Fruit fly (Drosophila melanogaster): Measurements from ENCODE around the gene tna.
A peak's percentile ranks its signal among the peaks of the same experiment; 100 is the strongest.

The tna gene

DNA sequence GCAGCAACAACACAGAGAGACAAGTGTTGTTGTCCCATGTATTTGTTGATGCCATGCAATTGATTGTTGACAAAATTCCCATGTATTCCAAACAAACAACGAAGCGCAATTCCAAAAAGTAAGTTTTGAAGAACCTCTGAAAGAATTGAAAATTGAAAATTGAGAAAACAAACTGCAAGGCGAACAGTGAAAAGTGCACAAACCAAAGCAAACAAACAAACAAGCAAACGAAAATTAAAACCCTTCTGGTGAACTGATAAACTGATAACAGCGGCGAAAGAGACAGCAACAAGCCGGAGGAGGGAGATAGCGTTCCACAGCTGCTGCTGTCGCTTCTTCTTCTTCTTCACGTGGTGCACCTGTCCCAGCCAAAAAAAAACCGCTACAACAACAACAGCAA lies 23.2 kb downstream of the tna start (continued):
- TF ChIP-seq CG16815 (GFP tag; optimal IDR thresholded peaks at IDR 0.05) (no peak), CG7745 (tag; optimal IDR thresholded peaks at IDR 0.05) (no peak), CG12769 (tag; optimal IDR thresholded peaks at IDR 0.05) (no peak), Trl (optimal IDR thresholded peaks at IDR 0.05) (no peak), Trl (GFP tag; optimal IDR thresholded peaks at IDR 0.05) (no peak), exex (tag; optimal IDR thresholded peaks at IDR 0.05) (no peak), CG9727 (GFP tag; optimal IDR thresholded peaks at IDR 0.05) (peak; percentile 38), CG17328 (GFP tag; IDR thresholded peaks at IDR 0.05) (no peak), Sox100B (GFP tag; optimal IDR thresholded peaks at IDR 0.05) (no peak), CG13894 (tag; optimal IDR thresholded peaks at IDR 0.05) (no peak), CG3065 (GFP tag; optimal IDR thresholded peaks at IDR 0.05) (no peak), fu2 (GFP tag; optimal IDR thresholded peaks at IDR 0.05) (no peak), pzg (GFP tag; optimal IDR thresholded peaks at IDR 0.05) (no peak), Dad (GFP tag; optimal IDR thresholded peaks at IDR 0.05) (peak; percentile 31), prd (optimal IDR thresholded peaks at IDR 0.05) (no peak), prd (GFP tag; IDR thresholded peaks at IDR 0.05) (no peak), CG32767 (GFP tag; IDR thresholded peaks at IDR 0.05) (no peak), BtbVII (GFP tag; optimal IDR thresholded peaks at IDR 0.05) (no peak), zfh2 (GFP tag; optimal IDR thresholded peaks at IDR 0.05) (no peak), chif (GFP tag; optimal IDR thresholded peaks at IDR 0.05) (peak; percentile 18), her (GFP tag; optimal IDR thresholded peaks at IDR 0.05) (no peak), CG2120 (GFP tag; optimal IDR thresholded peaks at IDR 0.05) (no peak), CG2202 (tag; optimal IDR thresholded peaks at IDR 0.05) (peak; percentile 31), CG9932 (GFP tag; IDR thresholded peaks at IDR 0.05) (no peak), otp (GFP tag; IDR thresholded peaks at IDR 0.05) (no peak), hbn (GFP tag; IDR thresholded peaks at IDR 0.05; ENCODE audit: partially characterized antibody) (no peak), ac (GFP tag; optimal IDR thresholded peaks at IDR 0.05) (peak; percentile 76), MBD-R2 (GFP tag; IDR thresholded peaks at IDR 0.05) (no peak), ssp (GFP tag; IDR thresholded peaks at IDR 0.05) (no peak), Xrp1 (GFP tag; IDR thresholded peaks at IDR 0.05) (peak; percentile 45), fd102C (GFP tag; optimal IDR thresholded peaks at IDR 0.05) (no peak), zen2 (GFP tag; IDR thresholded peaks at IDR 0.05; ENCODE audit: partially characterized antibody) (no peak), C15 (GFP tag; IDR thresholded peaks at IDR 0.05) (no peak), pho (GFP tag; optimal IDR thresholded peaks at IDR 0.05) (no peak), CG30431 (GFP tag; optimal IDR thresholded peaks at IDR 0.05) (no peak), CG4328 (GFP tag; optimal IDR thresholded peaks at IDR 0.05) (no peak), Doc2 (GFP tag; IDR thresholded peaks at IDR 0.05) (no peak), chn (GFP tag; optimal IDR thresholded peaks at IDR 0.05) (peak; percentile 11), CG12155 (GFP tag; optimal IDR thresholded peaks at IDR 0.05) (no peak), maf-S (GFP tag; optimal IDR thresholded peaks at IDR 0.05) (peak; percentile 35), Awh (GFP tag; IDR thresholded peaks at IDR 0.05) (no peak), sim (GFP tag; IDR thresholded peaks at IDR 0.05) (no peak), grn (GFP tag; optimal IDR thresholded peaks at IDR 0.05) (peak; percentile 39), dan (GFP tag; IDR thresholded peaks at IDR 0.05) (no peak), D (optimal IDR thresholded peaks at IDR 0.05) (no peak), D (GFP tag; optimal IDR thresholded peaks at IDR 0.05) (no peak), unc-4 (GFP tag; IDR thresholded peaks at IDR 0.05; ENCODE audit: partially characterized antibody) (no peak), Pdp1 (GFP tag; optimal IDR thresholded peaks at IDR 0.05) (peak in 1 of 2 experiments; percentile 13), CG1529 (GFP tag; optimal IDR thresholded peaks at IDR 0.05) (peak; percentile 48), CG7963 (GFP tag; IDR thresholded peaks at IDR 0.05; ENCODE audit: partially characterized antibody) (no peak), CG16863 (GFP tag; optimal IDR thresholded peaks at IDR 0.05) (no peak), ase (GFP tag; IDR thresholded peaks at IDR 0.05) (no peak), Optix (GFP tag; IDR thresholded peaks at IDR 0.05) (no peak), CG4282 (GFP tag; optimal IDR thresholded peaks at IDR 0.05) (no peak)

Measured in whole organism, embryonic.